Fruit fly (Drosophila melanogaster) whole organism, embryonic: ENCODE measurements around the gene CG10283.

Experiments used
- CG34422 ChIP-seq: fragments of 200-800 bp; sonication (Bioruptor generic); IDR thresholded peaks from 3 replicates; pipeline ENCODE4 v1.3.6; 2022; ENCODE audit warnings: missing biosample characterization, missing genetic modification characterization
- HLHmδ ChIP-seq: fragments of 200-800 bp; sonication (Bioruptor generic); optimal IDR thresholded peaks from 2 replicates; lab custom pipeline; 2018; ENCODE audit warnings: missing biosample characterization, mild to moderate bottlenecking, missing genetic modification characterization, moderate library complexity
- Neu2 ChIP-seq: fragments of 200-800 bp; sonication (Bioruptor generic); optimal IDR thresholded peaks from 3 replicates; lab custom pipeline; 2016; ENCODE audit warnings: missing biosample characterization, missing genetic modification characterization, borderline replicate concordance

dm6 chr2L:18482170-18482569 is 2.1 kb downstream of the CG10283 start:
- TF ChIP-seq Neu2 (GFP tag; lab: Kevin White, UChicago): no peak
- TF ChIP-seq HLHmδ (GFP tag; lab: Kevin White, UChicago): no peak
- TF ChIP-seq CG34422 (GFP tag; lab: Robert Waterston, UW): no peak
